Fruit fly (Drosophila melanogaster): Measurements from ENCODE around the gene LManI.

LManI gene

dm6 chr2L:10428528-10428927 lies 28.5 kb downstream of the LManI start, which contains the start of gene CG5188 (continued):
- TF ChIP-seq CG18476 (GFP tag; optimal IDR thresholded peaks at IDR 0.05) (no peak), ERR (GFP tag; optimal IDR thresholded peaks at IDR 0.05) (no peak), CG8359 (GFP tag; optimal IDR thresholded peaks at IDR 0.05; ENCODE audit: borderline replicate concordance) (no peak), CG9932 (GFP tag; IDR thresholded peaks at IDR 0.05) (peak; percentile 62; the same call in 1 of the 2 replicates), CG17186 (GFP tag; optimal IDR thresholded peaks at IDR 0.05) (no peak), fu2 (GFP tag; optimal IDR thresholded peaks at IDR 0.05) (no peak), dysf (GFP tag; IDR thresholded peaks at IDR 0.05) (no peak; the same call in 2 of the 3 replicates), cad (GFP tag; optimal IDR thresholded peaks at IDR 0.05) (no peak), sima (GFP tag; optimal IDR thresholded peaks at IDR 0.05) (no peak), danr (GFP tag; IDR thresholded peaks at IDR 0.05) (no peak), Abd-B (GFP tag; optimal IDR thresholded peaks at IDR 0.05) (no peak), CG6654 (GFP tag; optimal IDR thresholded peaks at IDR 0.05) (no peak), nom (GFP tag; optimal IDR thresholded peaks at IDR 0.05) (peak; percentile 49), CG11504 (tag; optimal IDR thresholded peaks at IDR 0.05) (peak; percentile 65), CG2678 (tag; optimal IDR thresholded peaks at IDR 0.05) (peak; percentile 67), ac (GFP tag; optimal IDR thresholded peaks at IDR 0.05) (no peak), Doc2 (GFP tag; IDR thresholded peaks at IDR 0.05) (no peak), shn (GFP tag; optimal IDR thresholded peaks at IDR 0.05) (no peak), CG2199 (GFP tag; IDR thresholded peaks at IDR 0.05) (no peak), unc-4 (GFP tag; IDR thresholded peaks at IDR 0.05; ENCODE audit: partially characterized antibody) (0 out of 2 replicates have a peak, but pooled peaks have one; percentile 26), CG6175 (GFP tag; IDR thresholded peaks at IDR 0.05) (no peak), Hey (tag; optimal IDR thresholded peaks at IDR 0.05) (no peak), CG14860 (GFP tag; IDR thresholded peaks at IDR 0.05; ENCODE audit: partially characterized antibody) (no peak), cato (GFP tag; optimal IDR thresholded peaks at IDR 0.05; ENCODE audit: borderline replicate concordance) (no peak), emc (GFP tag; optimal IDR thresholded peaks at IDR 0.05) (no peak), tgo (GFP tag; IDR thresholded peaks at IDR 0.05) (peak; percentile 17; the same call in 1 of the 3 replicates), CG18764 (GFP tag; optimal IDR thresholded peaks at IDR 0.05) (peak; percentile 43), B-H1 (GFP tag; IDR thresholded peaks at IDR 0.05) (no peak; the same call in 2 of the 3 replicates), CG6854 (GFP tag; optimal IDR thresholded peaks at IDR 0.05) (no peak), CG2889 (GFP tag; IDR thresholded peaks at IDR 0.05) (no peak), C15 (GFP tag; IDR thresholded peaks at IDR 0.05) (no peak), p53 (GFP tag; optimal IDR thresholded peaks at IDR 0.05) (no peak), CG11247 (GFP tag; IDR thresholded peaks at IDR 0.05) (no peak), nerfin-2 (GFP tag; IDR thresholded peaks at IDR 0.05; ENCODE audit: partially characterized antibody) (no peak), CG8290 (GFP tag; optimal IDR thresholded peaks at IDR 0.05) (no peak), CG8290 (tag; optimal IDR thresholded peaks at IDR 0.05) (no peak), lbe (GFP tag; optimal IDR thresholded peaks at IDR 0.05) (peak; percentile 14), CG3163 (GFP tag; optimal IDR thresholded peaks at IDR 0.05) (no peak), vvl (GFP tag; IDR thresholded peaks at IDR 0.05) (peak; percentile 79), tin (GFP tag; optimal IDR thresholded peaks at IDR 0.05) (peak; percentile 56), pzg (GFP tag; optimal IDR thresholded peaks at IDR 0.05) (peak; percentile 40), az2 (GFP tag; optimal IDR thresholded peaks at IDR 0.05) (peak; percentile 68), pan (optimal IDR thresholded peaks at IDR 0.05) (no peak), pan (GFP tag; optimal IDR thresholded peaks at IDR 0.05 in 1 of 2, IDR thresholded peaks at IDR 0.05 in 1 of 2) (peak in 1 of 2 experiments; percentile 66), CG34224 (GFP tag; IDR thresholded peaks at IDR 0.05; ENCODE audit: partially characterized antibody) (0 out of 3 replicates have a peak, but pooled peaks have one; percentile 39), sr (GFP tag; IDR thresholded peaks at IDR 0.05) (no peak), Atf3 (GFP tag; optimal IDR thresholded peaks at IDR 0.05) (no peak), chm (GFP tag; IDR thresholded peaks at IDR 0.05) (no peak), CG16813 (GFP tag; IDR thresholded peaks at IDR 0.05; ENCODE audit: partially characterized antibody) (0 out of 3 replicates have a peak, but pooled peaks have one; percentile 34), odd (GFP tag; optimal IDR thresholded peaks at IDR 0.05) (no peak), aop (GFP tag; IDR thresholded peaks at IDR 0.05) (no peak), zen2 (GFP tag; IDR thresholded peaks at IDR 0.05; ENCODE audit: partially characterized antibody) (peak; percentile 11; the same call in 2 of the 3 replicates)

Data from whole organism, embryonic.